Worm (Caenorhabditis elegans) whole organism, mixed stage, embryonic: ENCODE measurements around the gene sru-36.

Experiments
- M03D4.4 ChIP-seq: sonication (generic microtip); optimal IDR thresholded peaks from 2 replicates; lab custom pipeline; 2017; ENCODE audit warnings: mild to moderate bottlenecking, missing genetic modification characterization, missing compliant biosample characterization
- bed-3 ChIP-seq: fragments of 200-800 bp; sonication (Bioruptor generic); optimal IDR thresholded peaks from 3 replicates; lab custom pipeline; 2018; ENCODE audit warnings: mild to moderate bottlenecking, missing genetic modification characterization, moderate library complexity, missing compliant biosample characterization
- blmp-1 ChIP-seq: fragments of 150-350 bp; optimal IDR thresholded peaks from 2 replicates; lab custom pipeline; 2014; ENCODE audit warnings: missing biosample characterization, missing genetic modification characterization
- ceh-39 ChIP-seq: fragments of 150-350 bp; optimal IDR thresholded peaks from 2 replicates; lab custom pipeline; 2014; ENCODE audit warnings: missing biosample characterization, missing genetic modification characterization
- ceh-43 ChIP-seq: fragments of 200-800 bp; sonication (Bioruptor generic); optimal IDR thresholded peaks from 2 replicates; lab custom pipeline; 2018; ENCODE audit warnings: mild to moderate bottlenecking, missing genetic modification characterization, moderate library complexity, missing compliant biosample characterization
- ceh-83 ChIP-seq: fragments of 200-800 bp; sonication (Bioruptor generic); optimal IDR thresholded peaks from 2 replicates; lab custom pipeline; 2018; ENCODE audit warnings: mild to moderate bottlenecking, missing genetic modification characterization, missing compliant biosample characterization
- ces-1 ChIP-seq: fragments of 150-350 bp; optimal IDR thresholded peaks from 2 replicates; lab custom pipeline; 2014; ENCODE audit warnings: missing biosample characterization, missing genetic modification reagents, missing genetic modification characterization
- cnd-1 ChIP-seq: fragments of 200-800 bp; sonication (Bioruptor generic); optimal IDR thresholded peaks from 2 replicates; lab custom pipeline; 2018; ENCODE audit warnings: mild to moderate bottlenecking, missing genetic modification characterization, missing compliant biosample characterization
- drap-1 ChIP-seq: fragments of 200-800 bp; sonication (Bioruptor generic); optimal IDR thresholded peaks from 3 replicates; lab custom pipeline; 2018; ENCODE audit warnings: mild to moderate bottlenecking, missing genetic modification characterization, missing compliant biosample characterization
- elt-1 ChIP-seq: sonication (generic microtip); optimal IDR thresholded peaks from 2 replicates; lab custom pipeline; 2017; ENCODE audit warnings: missing genetic modification characterization, mild to moderate bottlenecking, missing compliant biosample characterization, antibody characterized with exemption, moderate library complexity, borderline replicate concordance; ENCODE audit not compliant: insufficient read depth
- elt-3 ChIP-seq: fragments of 150-350 bp; optimal IDR thresholded peaks from 2 replicates; lab custom pipeline; 2014; ENCODE audit warnings: missing biosample characterization, missing genetic modification characterization
- ham-2 ChIP-seq: fragments of 200-800 bp; sonication (Bioruptor generic); optimal IDR thresholded peaks from 2 replicates; lab custom pipeline; 2018; ENCODE audit warnings: mild to moderate bottlenecking, missing genetic modification characterization, missing compliant biosample characterization
- hlh-1 ChIP-seq: fragments of 150-350 bp; optimal IDR thresholded peaks from 2 replicates; lab custom pipeline; 2014; ENCODE audit warnings: missing biosample characterization, missing genetic modification reagents, missing genetic modification characterization
- lin-13 ChIP-seq: fragments of 150-350 bp; optimal IDR thresholded peaks from 2 replicates; lab custom pipeline; 2014; ENCODE audit warnings: missing biosample characterization, missing genetic modification characterization
- lin-32 ChIP-seq: fragments of 200-800 bp; sonication (Bioruptor generic); optimal IDR thresholded peaks from 2 replicates; lab custom pipeline; 2018; ENCODE audit warnings: mild to moderate bottlenecking, missing genetic modification characterization, missing compliant biosample characterization
- lsy-2 ChIP-seq: fragments of 150-350 bp; optimal IDR thresholded peaks from 2 replicates; lab custom pipeline; 2014; ENCODE audit warnings: missing biosample characterization, missing genetic modification characterization
- mab-5 ChIP-seq: fragments of 150-350 bp; optimal IDR thresholded peaks from 2 replicates; lab custom pipeline; 2014; ENCODE audit warnings: missing biosample characterization, missing genetic modification characterization
- mep-1 ChIP-seq: fragments of 150-350 bp; optimal IDR thresholded peaks from 2 replicates; lab custom pipeline; 2017; ENCODE audit warnings: missing biosample characterization, missing genetic modification reagents, missing genetic modification characterization, inconsistent platforms
- mls-2 ChIP-seq: sonication (generic microtip); optimal IDR thresholded peaks from 2 replicates; lab custom pipeline; 2016; ENCODE audit warnings: mild to moderate bottlenecking, missing genetic modification characterization, moderate library complexity, missing compliant biosample characterization
- nhr-12 ChIP-seq: fragments of 150-350 bp; optimal IDR thresholded peaks from 2 replicates; lab custom pipeline; 2014; ENCODE audit warnings: missing biosample characterization, missing genetic modification characterization
- nhr-2 ChIP-seq: fragments of 150-350 bp; optimal IDR thresholded peaks from 2 replicates; lab custom pipeline; 2014; ENCODE audit warnings: missing biosample characterization, missing genetic modification characterization
- nhr-237 ChIP-seq: fragments of 150-350 bp; optimal IDR thresholded peaks from 2 replicates; lab custom pipeline; 2014; ENCODE audit warnings: missing biosample characterization, missing genetic modification characterization
- nhr-28 ChIP-seq: fragments of 150-350 bp; optimal IDR thresholded peaks from 2 replicates; lab custom pipeline; 2014; ENCODE audit warnings: missing biosample characterization, missing genetic modification characterization
- nhr-76 ChIP-seq: sonication (generic microtip); optimal IDR thresholded peaks from 2 replicates; lab custom pipeline; 2017; ENCODE audit warnings: missing biosample characterization, missing genetic modification characterization
- pha-4 ChIP-seq: fragments of 150-350 bp; optimal IDR thresholded peaks from 2 replicates; lab custom pipeline; 2018; ENCODE audit warnings: missing biosample characterization, missing genetic modification reagents, missing genetic modification characterization
- sem-2 ChIP-seq: fragments of 200-800 bp; sonication (Bioruptor generic); optimal IDR thresholded peaks from 2 replicates; lab custom pipeline; 2018; ENCODE audit warnings: mild to moderate bottlenecking, missing genetic modification characterization, missing compliant biosample characterization
- tbx-8 ChIP-seq: fragments of 200-800 bp; sonication (Bioruptor generic); optimal IDR thresholded peaks from 2 replicates; lab custom pipeline; 2018; ENCODE audit warnings: mild to moderate bottlenecking, missing genetic modification characterization, moderate library complexity, missing compliant biosample characterization
- unc-120 ChIP-seq: sonication (generic microtip); optimal IDR thresholded peaks from 2 replicates; lab custom pipeline; 2017; ENCODE audit warnings: missing genetic modification characterization, missing compliant biosample characterization; ENCODE audit not compliant: poor library complexity, severe bottlenecking
- unc-39 ChIP-seq: fragments of 150-350 bp; optimal IDR thresholded peaks from 2 replicates; lab custom pipeline; 2014; ENCODE audit warnings: missing biosample characterization, missing genetic modification characterization
- unc-62 ChIP-seq: fragments of 150-350 bp; optimal IDR thresholded peaks from 2 replicates; lab custom pipeline; 2014; ENCODE audit warnings: missing biosample characterization, missing genetic modification reagents, missing genetic modification characterization
- zip-8 ChIP-seq: fragments of 150-350 bp; optimal IDR thresholded peaks from 2 replicates; lab custom pipeline; 2014; ENCODE audit warnings: missing biosample characterization, missing genetic modification characterization
- ztf-11 ChIP-seq: fragments of 150-350 bp; optimal IDR thresholded peaks from 2 replicates; lab custom pipeline; 2014; ENCODE audit warnings: missing biosample characterization, missing genetic modification characterization

sru-36 gene

ce11 chrV:9837679-9838078, 3.8 kb upstream of the sru-36 start, which contains the start of gene srsx-21:
Gene srsx-21, plus strand, starts transcription at chrV:9837979.
- TF ChIP-seq nhr-12 (tag; lab: Kevin White, UChicago) (no peak), sem-2 (GFP tag; lab: Kevin White, UChicago) (no peak), nhr-28 (no peak), elt-3 (tag; lab: Kevin White, UChicago) (no peak), ztf-11 (tag; lab: Kevin White, UChicago) (no peak), drap-1 (GFP tag; lab: Kevin White, UChicago) (no peak), blmp-1 (tag; lab: Kevin White, UChicago) (no peak), ceh-83 (GFP tag; lab: Kevin White, UChicago) (no peak), hlh-1 (tag; lab: Kevin White, UChicago) (no peak), nhr-76 (tag; lab: Kevin White, UChicago) (no peak), pha-4 (tag; lab: Kevin White, UChicago) (no peak), cnd-1 (no peak), elt-1 (tag; lab: Kevin White, UChicago) (no peak), lin-13 (tag; lab: Kevin White, UChicago) (no peak), mab-5 (tag; lab: Kevin White, UChicago) (no peak), bed-3 (GFP tag; lab: Kevin White, UChicago) (no peak), lin-32 (GFP tag; lab: Kevin White, UChicago) (no peak)

ce11 chrV:9843376-9843916, 2.0 kb downstream of the sru-36 start, which contains the start of gene sru-8:
Gene sru-8, plus strand, starts transcription at chrV:9843866.
- no peak for TF ChIP-seq nhr-2

- TF ChIP-seq unc-39 (tag; lab: Kevin White, UChicago) (no peak), ceh-83 (GFP tag; lab: Kevin White, UChicago) (no peak), ham-2 (GFP tag; lab: Kevin White, UChicago) (no peak), nhr-2 (no peak), hlh-1 (tag; lab: Kevin White, UChicago) (no peak), ceh-39 (no peak), ceh-43 (GFP tag; lab: Kevin White, UChicago) (no peak), pha-4 (tag; lab: Kevin White, UChicago) (no peak), sem-2 (GFP tag; lab: Kevin White, UChicago) (no peak), ztf-11 (tag; lab: Kevin White, UChicago) (no peak), nhr-237 (tag; lab: Kevin White, UChicago) (no peak), tbx-8 (no peak), zip-8 (tag; lab: Kevin White, UChicago) (no peak), unc-120 (tag; lab: Kevin White, UChicago) (no peak), blmp-1 (tag; lab: Kevin White, UChicago) (no peak), lin-32 (GFP tag; lab: Kevin White, UChicago) (no peak), bed-3 (GFP tag; lab: Kevin White, UChicago) (no peak), unc-62 (GFP tag; lab: Kevin White, UChicago) (no peak), M03D4.4 (no peak), mls-2 (tag; lab: Kevin White, UChicago) (no peak)
Measured at ce11 chrV:9848576-9848975, 7.1 kb downstream of the sru-36 start.

ce11 chrV:9853801-9854200, 12.3 kb downstream of the sru-36 start:
- TF ChIP-seq zip-8 (tag; lab: Kevin White, UChicago) (no peak), cnd-1 (no peak), ceh-83 (GFP tag; lab: Kevin White, UChicago) (no peak)

- TF ChIP-seq M03D4.4 (peak; percentile 19), zip-8 (tag; lab: Kevin White, UChicago) (no peak), ces-1 (GFP tag; lab: Kevin White, UChicago) (peak; percentile 26), lsy-2 (tag; lab: Kevin White, UChicago) (peak; percentile 19), mep-1 (tag; lab: Kevin White, UChicago) (peak; percentile 2), ceh-39 (peak; percentile 49), mls-2 (tag; lab: Kevin White, UChicago) (peak; percentile 12), nhr-2 (no peak)
- TF ChIP-seq, all 35 proteins: peak for 6
Measured at ce11 chrV:9855920-9856852, 14.7 kb downstream of the sru-36 start.
